Fruit fly (Drosophila melanogaster) whole organism, prepupa: Measurements from ENCODE around the gene Ctr1A.

Source experiments
- CG10631 ChIP-seq: fragments of 200-800 bp; sonication (Bioruptor generic); optimal IDR thresholded peaks from 2 replicates; lab custom pipeline; 2016; ENCODE audit warnings: missing biosample characterization, missing genetic modification characterization
- CG10669 ChIP-seq: fragments of 200-800 bp; sonication (Bioruptor generic); optimal IDR thresholded peaks from 3 replicates; lab custom pipeline; 2018; ENCODE audit warnings: missing biosample characterization, mild to moderate bottlenecking, missing genetic modification characterization, moderate library complexity
- CG11762 ChIP-seq: fragments of 200-800 bp; sonication (Bioruptor generic); optimal IDR thresholded peaks from 3 replicates; lab custom pipeline; 2016; ENCODE audit warnings: missing biosample characterization, missing genetic modification characterization; ENCODE audit not compliant: insufficient read depth
- CG1621 ChIP-seq: fragments of 200-800 bp; sonication (Bioruptor generic); optimal IDR thresholded peaks from 3 replicates; lab custom pipeline; 2018; ENCODE audit warnings: missing biosample characterization, mild to moderate bottlenecking, missing genetic modification characterization
- CG31627 ChIP-seq: fragments of 200-800 bp; sonication (Bioruptor generic); optimal IDR thresholded peaks from 3 replicates; lab custom pipeline; 2016; ENCODE audit warnings: missing biosample characterization, missing genetic modification characterization
- CG6854 ChIP-seq: fragments of 200-800 bp; sonication (Bioruptor generic); optimal IDR thresholded peaks from 2 replicates; lab custom pipeline; 2017; ENCODE audit warnings: missing biosample characterization, mild to moderate bottlenecking, missing genetic modification characterization
- CG8319 ChIP-seq: fragments of 200-800 bp; sonication (Bioruptor generic); optimal IDR thresholded peaks from 3 replicates; lab custom pipeline; 2016; ENCODE audit warnings: missing biosample characterization, missing genetic modification characterization
- Ets21C ChIP-seq: fragments of 200-800 bp; sonication (Bioruptor generic); optimal IDR thresholded peaks from 3 replicates; lab custom pipeline; 2016; ENCODE audit warnings: missing biosample characterization, missing genetic modification characterization
- acj6 ChIP-seq: fragments of 200-800 bp; sonication (Bioruptor generic); optimal IDR thresholded peaks from 3 replicates; lab custom pipeline; 2016; ENCODE audit warnings: missing biosample characterization, missing genetic modification characterization
- ss ChIP-seq, 2 experiments: fragments of 200-800 bp; sonication (Bioruptor generic); optimal IDR thresholded peaks; 2 replicates in 1 of 2; 3 replicates in 1 of 2; lab custom pipeline; 2017 to 2018; ENCODE audit warnings: mild to moderate bottlenecking in 2 of 2, missing biosample characterization in 2 of 2, missing genetic modification characterization in 2 of 2, moderate library complexity in 1 of 2

- no peak for TF ChIP-seq CG8319 (GFP tag; lab: Kevin White, UChicago)
- no peak for TF ChIP-seq acj6 (GFP tag; lab: Kevin White, UChicago)
- no peak for TF ChIP-seq CG6854 (GFP tag; lab: Kevin White, UChicago)
- TF ChIP-seq CG1621 = no peak
- no peak for TF ChIP-seq CG31627 (GFP tag; lab: Kevin White, UChicago)
- no peak for TF ChIP-seq CG10669
- no peak for TF ChIP-seq ss (GFP tag; optimal IDR thresholded peaks at IDR 0.05; lab: Kevin White, UChicago)
- no peak for TF ChIP-seq Ets21C (GFP tag; lab: Kevin White, UChicago)
- TF ChIP-seq CG10631 (GFP tag; lab: Kevin White, UChicago) = no peak
- TF ChIP-seq CG11762 (GFP tag; lab: Kevin White, UChicago) = no peak
Observed at dm6 chrX:6616771-6617170, 44.7 kb upstream of the Ctr1A start.
